Worm (Caenorhabditis elegans) whole organism, L4/young adult: ENCODE measurements around the gene R02D5.8.

Source experiments
- W03F9.2 ChIP-seq: fragments of 150-350 bp; optimal IDR thresholded peaks from 2 replicates; lab custom pipeline; 2014; ENCODE audit warnings: missing biosample characterization, missing genetic modification characterization
- dao-5 ChIP-seq: sonication (generic microtip); optimal IDR thresholded peaks from 2 replicates; lab custom pipeline; 2016; ENCODE audit warnings: missing genotype, missing genetic modification characterization, moderate library complexity, missing compliant biosample characterization
- him-1 ChIP-seq: sonication (generic microtip); optimal IDR thresholded peaks from 2 replicates; lab custom pipeline; 2016; ENCODE audit warnings: missing genotype, missing genetic modification reagents, missing genetic modification characterization, missing compliant biosample characterization

- TF ChIP-seq dao-5 (tag; lab: Kevin White, UChicago) (no peak), W03F9.2 (tag; lab: Kevin White, UChicago) (no peak), him-1 (tag; lab: Kevin White, UChicago) (no peak)
These were observed 8.0 kb upstream of the R02D5.8 start for ce11 chrV:14527210-14527609.
